Worm (Caenorhabditis elegans) whole organism, early embryonic: ENCODE data around the gene tmem-184.

ENCODE experiments used
- B0310.2 ChIP-seq: sonication (generic microtip); optimal IDR thresholded peaks from 2 replicates; lab custom pipeline; 2016; ENCODE audit warnings: mild to moderate bottlenecking, missing genetic modification characterization, missing compliant biosample characterization
- F13C5.2 ChIP-seq: sonication (generic microtip); optimal IDR thresholded peaks from 2 replicates; lab custom pipeline; 2017; ENCODE audit warnings: mild to moderate bottlenecking, missing genetic modification characterization, inconsistent platforms, missing compliant biosample characterization
- aly-1 ChIP-seq: sonication (generic microtip); optimal IDR thresholded peaks from 2 replicates; lab custom pipeline; 2016; ENCODE audit warnings: missing genetic modification characterization, missing compliant biosample characterization
- ama-1 ChIP-seq: fragments of 150-350 bp; optimal IDR thresholded peaks from 2 replicates; lab custom pipeline; 2014
- ceh-13 ChIP-seq: fragments of 200-800 bp; sonication (Bioruptor generic); optimal IDR thresholded peaks from 2 replicates; lab custom pipeline; 2018; ENCODE audit warnings: mild to moderate bottlenecking, missing genetic modification characterization, missing compliant biosample characterization
- ceh-36 ChIP-seq: sonication (generic microtip); optimal IDR thresholded peaks from 2 replicates; lab custom pipeline; 2016; ENCODE audit warnings: missing genetic modification characterization, inconsistent platforms, missing compliant biosample characterization
- ets-7 ChIP-seq: sonication (generic microtip); optimal IDR thresholded peaks from 2 replicates; lab custom pipeline; 2016; ENCODE audit warnings: missing genotype, missing genetic modification characterization, missing compliant biosample characterization
- flt-1 ChIP-seq: fragments of 200-800 bp; sonication (Bioruptor generic); IDR thresholded peaks from 2 replicates; pipeline ENCODE4 v1.3.6; 2022; ENCODE audit warnings: missing genetic modification characterization, missing compliant biosample characterization
- hmbx-1 ChIP-seq: sonication (generic microtip); optimal IDR thresholded peaks from 2 replicates; lab custom pipeline; 2016; ENCODE audit warnings: mild to moderate bottlenecking, missing genetic modification characterization, missing compliant biosample characterization
- hmg-4 ChIP-seq: fragments of 200-800 bp; sonication (Bioruptor generic); optimal IDR thresholded peaks from 2 replicates; lab custom pipeline; 2018; ENCODE audit warnings: mild to moderate bottlenecking, missing genetic modification characterization, missing compliant biosample characterization
- hnd-1 ChIP-seq: sonication (generic microtip); optimal IDR thresholded peaks from 2 replicates; lab custom pipeline; 2016; ENCODE audit warnings: missing genetic modification characterization, missing compliant biosample characterization
- pes-1 ChIP-seq: fragments of 200-800 bp; sonication (Bioruptor generic); IDR thresholded peaks from 2 replicates; pipeline ENCODE4 v1.3.6; 2022; ENCODE audit warnings: missing genetic modification reagents, missing genetic modification characterization, missing compliant biosample characterization
- scrt-1 ChIP-seq: fragments of 200-800 bp; sonication (Bioruptor generic); IDR thresholded peaks from 2 replicates; pipeline ENCODE4 v1.3.6; 2022; ENCODE audit warnings: missing genetic modification characterization, missing compliant biosample characterization
- sea-1 ChIP-seq: fragments of 200-800 bp; sonication (Bioruptor generic); conservative IDR thresholded peaks from 2 replicates; pipeline ENCODE4 v1.3.6; 2022; ENCODE audit warnings: missing genetic modification characterization, missing compliant biosample characterization
- tbx-11 ChIP-seq: fragments of 200-800 bp; sonication (Bioruptor generic); IDR thresholded peaks from 2 replicates; pipeline ENCODE4 v1.3.6; 2022; ENCODE audit warnings: missing genetic modification characterization, missing compliant biosample characterization
- tbx-37 ChIP-seq: fragments of 200-800 bp; sonication (Bioruptor generic); conservative IDR thresholded peaks from 2 replicates; pipeline ENCODE4 v1.3.6; 2022; ENCODE audit warnings: missing genetic modification reagents, missing genetic modification characterization, missing compliant biosample characterization
- tra-4 ChIP-seq: sonication (generic microtip); optimal IDR thresholded peaks from 2 replicates; lab custom pipeline; 2017; ENCODE audit warnings: missing genetic modification characterization, missing compliant biosample characterization

tmem-184 gene

ce11 chrX:14731828-14732331, 25.2 kb upstream of the tmem-184 start, which contains the start of gene F33C8.4:
F33C8.4 (plus strand) TSS chrX:14732281.
- TF ChIP-seq ama-1 (lab: Kevin White, UChicago) (no peak), aly-1 (tag; lab: Kevin White, UChicago) (no peak), ceh-36 (tag; lab: Kevin White, UChicago) (no peak), B0310.2 (tag; lab: Kevin White, UChicago) (no peak)

- TF ChIP-seq ets-7, result no peak
- no peak for TF ChIP-seq ceh-36 (tag; lab: Kevin White, UChicago)
- no peak for TF ChIP-seq B0310.2 (tag; lab: Kevin White, UChicago)
- no peak for TF ChIP-seq sea-1 (GFP tag; lab: Robert Waterston, UW)
- TF ChIP-seq aly-1 (tag; lab: Kevin White, UChicago), result no peak
- no peak for TF ChIP-seq tbx-11
- TF ChIP-seq hnd-1 (tag; lab: Kevin White, UChicago), result no peak
- no peak for TF ChIP-seq tra-4
- TF ChIP-seq pes-1, result no peak
- no peak for TF ChIP-seq ceh-13 (GFP tag; lab: Kevin White, UChicago)
- no peak for TF ChIP-seq ama-1 (lab: Kevin White, UChicago)
- no peak for TF ChIP-seq hmbx-1 (tag; lab: Kevin White, UChicago)
- TF ChIP-seq flt-1 (GFP tag; lab: Robert Waterston, UW), result no peak
- no peak for TF ChIP-seq tbx-37
Observed at ce11 chrX:14729319-14729718, 22.7 kb upstream of the tmem-184 start, which contains the start of gene tsp-8. tsp-8 (minus strand) TSS chrX:14729503.

DNA sequence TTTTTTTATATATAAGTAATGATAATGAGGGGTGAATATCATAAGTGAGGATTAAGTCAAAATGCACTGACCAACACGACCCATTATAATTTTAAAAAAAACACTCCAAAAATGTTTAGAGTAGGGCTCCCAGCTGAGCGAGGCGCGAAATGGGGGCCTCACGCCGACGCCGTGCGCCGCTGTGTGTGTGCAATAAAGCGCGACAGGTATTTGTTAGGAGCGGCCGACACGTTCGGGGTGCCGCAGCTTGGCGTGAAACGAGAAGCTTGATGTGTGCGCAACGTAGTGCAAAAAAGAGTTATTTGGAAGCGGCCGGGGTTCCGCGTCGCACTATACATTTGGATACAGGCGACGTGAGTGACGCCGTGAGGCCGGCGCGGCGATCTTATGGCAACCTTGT, 18.3 kb upstream of the tmem-184 start:
- TF ChIP-seq ceh-13 (GFP tag; lab: Kevin White, UChicago), result no peak

DNA sequence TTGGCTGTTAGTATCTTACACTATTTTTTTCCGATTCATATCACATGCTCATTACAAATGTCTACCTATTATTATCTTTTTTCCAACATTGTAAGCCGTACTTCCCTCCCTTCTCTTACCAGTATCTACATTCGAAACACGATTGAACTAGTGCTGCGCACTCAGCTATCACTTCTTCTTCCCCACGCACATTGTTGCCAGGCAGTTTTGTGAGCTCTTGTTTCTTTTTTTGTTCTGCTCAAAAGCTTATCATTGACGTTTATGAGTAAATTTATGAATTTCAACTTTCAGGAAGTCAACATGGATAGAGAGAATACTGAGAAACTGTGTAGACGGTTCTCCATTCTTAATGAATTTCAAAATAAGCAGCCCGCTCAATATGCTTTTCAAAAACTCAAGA, 14.4 kb upstream of the tmem-184 start, which contains the start of gene F33C8.2:
Gene F33C8.2 (plus strand): TSS at position 301 of the 400 bp plus-strand sequence.
- no peak for TF ChIP-seq ceh-13 (GFP tag; lab: Kevin White, UChicago)
- no peak for TF ChIP-seq hmg-4 (GFP tag; lab: Kevin White, UChicago)
- TF ChIP-seq hmbx-1 (tag; lab: Kevin White, UChicago), result no peak
- no peak for TF ChIP-seq aly-1 (tag; lab: Kevin White, UChicago)
- no peak for TF ChIP-seq ama-1 (lab: Kevin White, UChicago)
- TF ChIP-seq tbx-11, result no peak
- TF ChIP-seq sea-1 (GFP tag; lab: Robert Waterston, UW), result no peak
- no peak for TF ChIP-seq F13C5.2 (tag; lab: Kevin White, UChicago)
- TF ChIP-seq scrt-1, result no peak
- no peak for TF ChIP-seq tra-4
- TF ChIP-seq hnd-1 (tag; lab: Kevin White, UChicago), result no peak
- no peak for TF ChIP-seq ets-7
- TF ChIP-seq pes-1, result no peak
- TF ChIP-seq flt-1 (GFP tag; lab: Robert Waterston, UW), result no peak
- no peak for TF ChIP-seq ceh-36 (tag; lab: Kevin White, UChicago)
- no peak for TF ChIP-seq B0310.2 (tag; lab: Kevin White, UChicago)
- no peak for TF ChIP-seq tbx-37

DNA sequence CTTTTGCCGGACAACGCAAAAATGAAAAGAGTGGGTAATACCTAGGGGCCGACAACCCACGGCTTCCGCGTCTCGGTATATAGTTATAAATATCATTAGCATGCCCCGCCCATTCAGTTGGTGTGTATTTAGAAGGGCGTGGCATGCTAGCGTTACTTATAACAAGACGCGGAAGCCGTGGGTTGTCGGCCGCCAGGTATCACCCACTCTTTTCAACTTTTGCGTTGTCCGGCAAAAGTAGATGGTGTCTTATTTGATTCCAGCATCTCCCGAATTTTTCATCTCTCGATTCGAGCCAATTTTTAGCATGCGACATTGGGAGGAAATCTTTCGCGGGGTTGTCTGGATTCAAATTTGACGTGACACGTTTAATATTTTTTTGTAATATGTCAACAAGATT, 11.1 kb upstream of the tmem-184 start:
- TF ChIP-seq hmg-4 (GFP tag; lab: Kevin White, UChicago) (no peak), F13C5.2 (tag; lab: Kevin White, UChicago) (no peak), ets-7 (no peak), ceh-36 (tag; lab: Kevin White, UChicago) (no peak), tbx-37 (no peak), scrt-1 (no peak), aly-1 (tag; lab: Kevin White, UChicago) (no peak), tra-4 (no peak), hnd-1 (tag; lab: Kevin White, UChicago) (no peak), pes-1 (no peak), tbx-11 (no peak), flt-1 (GFP tag; lab: Robert Waterston, UW) (no peak), sea-1 (GFP tag; lab: Robert Waterston, UW) (no peak), hmbx-1 (tag; lab: Kevin White, UChicago) (no peak), ceh-13 (GFP tag; lab: Kevin White, UChicago) (no peak)

- TF ChIP-seq F13C5.2 (tag; lab: Kevin White, UChicago) (no peak), ceh-13 (GFP tag; lab: Kevin White, UChicago) (no peak)
Observed at ce11 chrX:14715459-14715858, 8.8 kb upstream of the tmem-184 start.

ce11 chrX:14711168-14711629, 4.5 kb upstream of the tmem-184 start, which contains the start of gene atrn-1:
atrn-1 (plus strand) TSS chrX:14711579.
- TF ChIP-seq F13C5.2 (tag; lab: Kevin White, UChicago) (no peak), hmbx-1 (tag; lab: Kevin White, UChicago) (no peak), hmg-4 (GFP tag; lab: Kevin White, UChicago) (no peak), ama-1 (lab: Kevin White, UChicago) (no peak), tbx-11 (no peak)

DNA sequence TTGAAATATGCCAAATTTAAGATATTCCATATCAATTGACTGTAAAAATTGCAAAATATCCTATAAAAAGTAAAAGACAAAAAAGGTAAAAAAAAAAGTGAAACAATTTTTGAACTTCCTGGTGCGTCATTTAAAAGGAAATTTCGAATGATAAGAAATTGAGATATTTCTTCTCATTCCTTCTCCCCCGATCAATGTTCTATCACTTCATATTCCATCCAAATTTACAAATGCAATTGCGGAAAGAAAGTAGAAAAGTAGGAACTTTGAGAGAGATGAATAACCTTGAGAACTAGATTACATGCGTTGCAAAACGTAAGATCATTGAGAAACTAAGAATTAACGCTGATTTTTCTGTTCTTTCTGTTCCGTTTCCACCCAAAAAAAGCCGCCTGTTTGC, 2.9 kb upstream of the tmem-184 start:
- TF ChIP-seq flt-1 (GFP tag; lab: Robert Waterston, UW) (no peak), sea-1 (GFP tag; lab: Robert Waterston, UW) (no peak), hnd-1 (tag; lab: Kevin White, UChicago) (no peak), tbx-11 (no peak), ama-1 (lab: Kevin White, UChicago) (no peak), F13C5.2 (tag; lab: Kevin White, UChicago) (no peak), B0310.2 (tag; lab: Kevin White, UChicago) (no peak)
